Worm (Caenorhabditis elegans) whole organism, L4 larva: ENCODE results near the gene F37A4.6.

Source experiments
- R02D3.7 ChIP-seq: fragments of 150-350 bp; sonication (generic microtip); optimal IDR thresholded peaks from 3 replicates; lab custom pipeline; 2014; ENCODE audit warnings: missing biosample characterization, missing genetic modification characterization
- aha-1 ChIP-seq: fragments of 150-350 bp; peaks from one replicate; lab custom pipeline; 2014; ENCODE audit warnings: missing biosample characterization, missing genetic modification characterization
- ces-1 ChIP-seq: fragments of 150-350 bp; sonication (generic microtip); optimal IDR thresholded peaks from 4 replicates; lab custom pipeline; 2014; ENCODE audit warnings: missing biosample characterization, missing genetic modification reagents, missing genetic modification characterization
- ctbp-1 ChIP-seq: fragments of 200-800 bp; sonication (Bioruptor generic); IDR thresholded peaks from 2 replicates; pipeline ENCODE4 v1.3.6; 2022; ENCODE audit warnings: missing genetic modification reagents, missing genetic modification characterization, missing compliant biosample characterization
- fos-1 ChIP-seq: fragments of 150-350 bp; optimal IDR thresholded peaks from 2 replicates; lab custom pipeline; 2014; ENCODE audit warnings: missing biosample characterization, missing genetic modification characterization
- lir-3 ChIP-seq: sonication (generic microtip); optimal IDR thresholded peaks from 2 replicates; lab custom pipeline; 2016; ENCODE audit warnings: mild to moderate bottlenecking, missing genetic modification characterization, missing compliant biosample characterization
- nhr-237 ChIP-seq: sonication (generic microtip); optimal IDR thresholded peaks from 2 replicates; lab custom pipeline; 2017; ENCODE audit warnings: missing biosample characterization, missing genetic modification characterization
- nhr-25 ChIP-seq: sonication (generic microtip); optimal IDR thresholded peaks from 2 replicates; lab custom pipeline; 2017; ENCODE audit warnings: missing genetic modification characterization, mild to moderate bottlenecking, missing compliant biosample characterization, antibody characterized with exemption, moderate library complexity, borderline replicate concordance; ENCODE audit not compliant: insufficient read depth
- snpc-4 ChIP-seq: fragments of 150-350 bp; optimal IDR thresholded peaks from 2 replicates; lab custom pipeline; 2014; ENCODE audit warnings: missing biosample characterization, missing genetic modification characterization
- unc-62 ChIP-seq, 3 experiments: fragments of 150-350 bp in 1 of 3; sonication (generic microtip); optimal IDR thresholded peaks in 2 of 3; peaks in 1 of 3; 1 replicate in 1 of 3; 2 replicates in 2 of 3; lab custom pipeline; 2014 to 2017; ENCODE audit warnings: missing biosample characterization in 3 of 3, missing genetic modification characterization in 3 of 3, missing genetic modification reagents in 3 of 3, missing genotype in 1 of 3

DNA sequence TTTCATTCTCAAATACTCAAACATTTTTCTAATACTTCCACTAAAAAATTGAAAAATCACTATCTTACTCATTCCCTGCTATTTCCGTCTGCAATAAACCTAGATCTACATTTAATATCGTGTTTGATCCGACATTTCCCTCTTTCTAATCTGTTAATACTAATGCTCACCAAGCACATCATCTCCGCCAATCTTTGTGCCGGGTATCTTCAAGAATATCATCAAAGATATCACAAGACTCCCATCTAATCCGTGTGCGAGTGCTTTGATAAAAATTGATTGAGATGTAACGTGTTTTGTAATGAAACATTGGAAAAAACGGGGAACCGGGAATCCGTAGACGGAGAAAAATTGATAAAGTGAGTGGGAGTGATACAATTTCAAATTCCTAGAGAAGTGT lies 26.3 kb upstream of the F37A4.6 start:
- no peak for TF ChIP-seq snpc-4 (tag; lab: Kevin White, UChicago)
- TF ChIP-seq nhr-237 (tag; lab: Kevin White, UChicago) = no peak
- no peak for TF ChIP-seq fos-1 (tag; lab: Kevin White, UChicago)
- TF ChIP-seq aha-1 (tag; lab: Kevin White, UChicago) = peak; percentile 58
- TF ChIP-seq unc-62 (GFP tag; optimal IDR thresholded peaks at IDR 0.05 in 1 of 2; lab: Kevin White, UChicago) = no peak
- TF ChIP-seq unc-62 (tag; optimal IDR thresholded peaks at IDR 0.05; lab: Kevin White, UChicago) = no peak
- TF ChIP-seq R02D3.7 (tag; lab: Kevin White, UChicago) = no peak
- no peak for TF ChIP-seq ctbp-1 (GFP tag; lab: Robert Waterston, UW)
- no peak for TF ChIP-seq lir-3 (tag; lab: Kevin White, UChicago)
- no peak for TF ChIP-seq ces-1 (GFP tag; lab: Kevin White, UChicago)
- TF ChIP-seq nhr-25 (tag; lab: Kevin White, UChicago) = no peak
